Worm (Caenorhabditis elegans) whole organism, L1 larva: ENCODE measurements around the gene H11L12.1.

ENCODE experiments used
- fos-1 ChIP-seq: fragments of 150-350 bp; optimal IDR thresholded peaks from 2 replicates; lab custom pipeline; 2014; ENCODE audit warnings: missing biosample characterization, missing genetic modification characterization
- hlh-4 ChIP-seq: sonication (generic microtip); optimal IDR thresholded peaks from 2 replicates; lab custom pipeline; 2016; ENCODE audit warnings: mild to moderate bottlenecking, missing genetic modification characterization, missing compliant biosample characterization
- lsy-2 ChIP-seq, 2 experiments: fragments of 150-350 bp; optimal IDR thresholded peaks; 2 replicates each; lab custom pipeline; 2014; ENCODE audit warnings: missing biosample characterization in 2 of 2, missing genetic modification characterization in 2 of 2
- nhr-237 ChIP-seq: fragments of 150-350 bp; optimal IDR thresholded peaks from 2 replicates; lab custom pipeline; 2014; ENCODE audit warnings: missing biosample characterization, missing genetic modification characterization
- sox-4 ChIP-seq: sonication (generic microtip); optimal IDR thresholded peaks from 2 replicates; lab custom pipeline; 2016; ENCODE audit warnings: missing genetic modification characterization, missing compliant biosample characterization
- tlp-1 ChIP-seq: fragments of 150-350 bp; optimal IDR thresholded peaks from 2 replicates; lab custom pipeline; 2014; ENCODE audit warnings: missing biosample characterization, missing genetic modification characterization
- unc-130 ChIP-seq: fragments of 150-350 bp; optimal IDR thresholded peaks from 2 replicates; lab custom pipeline; 2017; ENCODE audit warnings: missing biosample characterization, missing genetic modification characterization, inconsistent platforms
- zag-1 ChIP-seq: fragments of 150-350 bp; optimal IDR thresholded peaks from 2 replicates; lab custom pipeline; 2014; ENCODE audit warnings: missing biosample characterization, missing genetic modification characterization
- ztf-11 ChIP-seq, 2 experiments: sonication (generic microtip); optimal IDR thresholded peaks; 2 replicates each; lab custom pipeline; 2016 to 2017; ENCODE audit warnings: missing genetic modification characterization in 2 of 2, missing biosample characterization in 1 of 2, missing compliant biosample characterization in 1 of 2

ce11 chrX:17714342-17715011 lies 3.0 kb upstream of the H11L12.1 start, which contains the start of gene cTel55X.1:
- TF ChIP-seq fos-1 (no peak), hlh-4 (tag; lab: Kevin White, UChicago) (no peak), tlp-1 (tag; lab: Kevin White, UChicago) (no peak), ztf-11 (tag; optimal IDR thresholded peaks at IDR 0.05; lab: Kevin White, UChicago) (no peak), nhr-237 (tag; lab: Kevin White, UChicago) (no peak), unc-130 (tag; lab: Kevin White, UChicago) (no peak), zag-1 (tag; lab: Kevin White, UChicago) (no peak), lsy-2 (tag; optimal IDR thresholded peaks at IDR 0.05; lab: Kevin White, UChicago) (no peak), sox-4 (tag; lab: Kevin White, UChicago) (no peak)
